Fruit fly (Drosophila melanogaster) whole organism, embryonic: Measurements from ENCODE around the gene CAH7.

ENCODE experiments used
- B-H2 ChIP-seq: fragments of 200-800 bp; sonication (Bioruptor generic); optimal IDR thresholded peaks from 2 replicates; lab custom pipeline; 2018; ENCODE audit warnings: missing biosample characterization, mild to moderate bottlenecking, missing genetic modification characterization
- BtbVII ChIP-seq: fragments of 200-800 bp; sonication (Bioruptor generic); optimal IDR thresholded peaks from 3 replicates; lab custom pipeline; 2017; ENCODE audit warnings: missing biosample characterization, mild to moderate bottlenecking, missing genetic modification characterization
- CG10274 ChIP-seq: fragments of 200-800 bp; sonication (Bioruptor generic); optimal IDR thresholded peaks from 3 replicates; lab custom pipeline; 2017; ENCODE audit warnings: missing biosample characterization, mild to moderate bottlenecking, missing genetic modification characterization
- CG10543 ChIP-seq: fragments of 200-800 bp; sonication (Bioruptor generic); optimal IDR thresholded peaks from 3 replicates; lab custom pipeline; 2017; ENCODE audit warnings: missing biosample characterization, mild to moderate bottlenecking, missing genetic modification characterization, moderate library complexity
- CG12071 ChIP-seq: fragments of 200-800 bp; sonication (Bioruptor generic); optimal IDR thresholded peaks from 3 replicates; lab custom pipeline; 2018; ENCODE audit warnings: missing biosample characterization, mild to moderate bottlenecking, missing genetic modification characterization
- CG13296 ChIP-seq: fragments of 200-800 bp; sonication (Bioruptor generic); optimal IDR thresholded peaks from 3 replicates; lab custom pipeline; 2018; ENCODE audit warnings: missing biosample characterization, mild to moderate bottlenecking, missing genetic modification characterization
- CG13894 ChIP-seq: fragments of 200-800 bp; sonication (Bioruptor generic); optimal IDR thresholded peaks from 3 replicates; lab custom pipeline; 2018; ENCODE audit warnings: missing biosample characterization, mild to moderate bottlenecking, missing genetic modification characterization, moderate library complexity
- CG15269 ChIP-seq: fragments of 200-800 bp; sonication (Bioruptor generic); optimal IDR thresholded peaks from 2 replicates; lab custom pipeline; 2018; ENCODE audit warnings: missing biosample characterization, mild to moderate bottlenecking, missing genetic modification characterization, moderate library complexity
- CG15514 ChIP-seq: fragments of 200-800 bp; sonication (Bioruptor generic); optimal IDR thresholded peaks from 3 replicates; lab custom pipeline; 2017; ENCODE audit warnings: missing biosample characterization, missing genetic modification characterization, mild to moderate bottlenecking, moderate library complexity, missing genetic modification reagents
- CG17385 ChIP-seq: fragments of 200-800 bp; sonication (Bioruptor generic); optimal IDR thresholded peaks from 3 replicates; lab custom pipeline; 2018; ENCODE audit warnings: missing biosample characterization, mild to moderate bottlenecking, missing genetic modification characterization
- CG17568 ChIP-seq: fragments of 200-800 bp; sonication (Bioruptor generic); optimal IDR thresholded peaks from 2 replicates; lab custom pipeline; 2018; ENCODE audit warnings: missing biosample characterization, mild to moderate bottlenecking, missing genetic modification characterization, moderate library complexity
- CG18599 ChIP-seq: fragments of 200-800 bp; sonication (Bioruptor generic); optimal IDR thresholded peaks from 3 replicates; lab custom pipeline; 2017; ENCODE audit warnings: missing biosample characterization, missing genetic modification characterization, mild to moderate bottlenecking, moderate library complexity, missing genetic modification reagents
- CG2199 ChIP-seq: fragments of 200-800 bp; sonication (Bioruptor generic); IDR thresholded peaks from 3 replicates; pipeline ENCODE4 v1.3.6; 2022; ENCODE audit warnings: missing biosample characterization, missing genetic modification characterization
- CG2678 ChIP-seq: fragments of 200-800 bp; sonication (Bioruptor generic); optimal IDR thresholded peaks from 3 replicates; lab custom pipeline; 2019; ENCODE audit warnings: missing biosample characterization, mild to moderate bottlenecking, missing genetic modification characterization, moderate library complexity
- CG3281 ChIP-seq: fragments of 200-800 bp; sonication (Bioruptor generic); optimal IDR thresholded peaks from 3 replicates; lab custom pipeline; 2017; ENCODE audit warnings: missing biosample characterization, mild to moderate bottlenecking, missing genetic modification characterization
- CG34376 ChIP-seq: fragments of 200-800 bp; sonication (Bioruptor generic); optimal IDR thresholded peaks from 2 replicates; lab custom pipeline; 2018; ENCODE audit warnings: missing biosample characterization, mild to moderate bottlenecking, missing genetic modification characterization
- CG42726 ChIP-seq: fragments of 200-800 bp; sonication (Bioruptor generic); IDR thresholded peaks from 2 replicates; pipeline ENCODE4 v1.3.6; 2022; ENCODE audit warnings: missing biosample characterization, missing genetic modification characterization; ENCODE audit not compliant: partially characterized antibody
- CG6765 ChIP-seq: fragments of 200-800 bp; sonication (Bioruptor generic); optimal IDR thresholded peaks from 3 replicates; lab custom pipeline; 2017; ENCODE audit warnings: missing biosample characterization, mild to moderate bottlenecking, missing genetic modification characterization
- CG8290 ChIP-seq, 3 experiments: fragments of 200-800 bp; sonication (Bioruptor generic); optimal IDR thresholded peaks; 2 replicates each; lab custom pipeline; 2016 to 2019; ENCODE audit warnings: missing biosample characterization in 3 of 3, missing genetic modification characterization in 3 of 3, mild to moderate bottlenecking in 2 of 3, moderate library complexity in 1 of 3
- CG9817 ChIP-seq: fragments of 200-800 bp; sonication (Bioruptor generic); optimal IDR thresholded peaks from 2 replicates; lab custom pipeline; 2018; ENCODE audit warnings: missing biosample characterization, mild to moderate bottlenecking, missing genetic modification characterization, moderate library complexity
- Fer1 ChIP-seq: fragments of 200-800 bp; sonication (Bioruptor generic); optimal IDR thresholded peaks from 2 replicates; lab custom pipeline; 2017; ENCODE audit warnings: missing biosample characterization, mild to moderate bottlenecking, missing genetic modification characterization
- Fer3 ChIP-seq: fragments of 200-800 bp; sonication (Bioruptor generic); optimal IDR thresholded peaks from 2 replicates; lab custom pipeline; 2018; ENCODE audit warnings: missing biosample characterization, mild to moderate bottlenecking, missing genetic modification characterization, moderate library complexity
- Hmr ChIP-seq: fragments of 200-800 bp; sonication (Bioruptor generic); optimal IDR thresholded peaks from 3 replicates; lab custom pipeline; 2017; ENCODE audit warnings: mild to moderate bottlenecking, missing biosample characterization, missing genetic modification reagents, missing genetic modification characterization
- Med ChIP-seq: fragments of 200-800 bp; sonication (Bioruptor generic); peaks from one replicate; lab custom pipeline; 2016; ENCODE audit warnings: missing biosample characterization, missing genetic modification characterization, mild to moderate bottlenecking, inconsistent platforms, moderate library complexity
- Meics ChIP-seq: fragments of 200-800 bp; sonication (Bioruptor generic); optimal IDR thresholded peaks from 2 replicates; lab custom pipeline; 2017; ENCODE audit warnings: missing biosample characterization, mild to moderate bottlenecking, missing genetic modification characterization
- PHDP ChIP-seq: fragments of 200-800 bp; sonication (Bioruptor generic); optimal IDR thresholded peaks from 3 replicates; lab custom pipeline; 2018; ENCODE audit warnings: missing biosample characterization, mild to moderate bottlenecking, missing genetic modification characterization, moderate library complexity
- Pdp1 ChIP-seq, 2 experiments: fragments of 200-800 bp; sonication (Bioruptor generic); optimal IDR thresholded peaks; 3 replicates each; lab custom pipeline; 2016; ENCODE audit warnings: missing biosample characterization in 2 of 2, missing genetic modification characterization in 2 of 2, mild to moderate bottlenecking in 1 of 2, moderate library complexity in 1 of 2
- Poxn ChIP-seq: fragments of 200-800 bp; sonication (Bioruptor generic); IDR thresholded peaks from 2 replicates; pipeline ENCODE4 v1.3.6; 2022; ENCODE audit warnings: missing biosample characterization, missing genetic modification characterization
- Sox100B ChIP-seq: fragments of 200-800 bp; sonication (Bioruptor generic); optimal IDR thresholded peaks from 3 replicates; lab custom pipeline; 2018; ENCODE audit warnings: missing biosample characterization, mild to moderate bottlenecking, missing genetic modification characterization
- aop ChIP-seq: fragments of 200-800 bp; sonication (Bioruptor generic); IDR thresholded peaks from 2 replicates; pipeline ENCODE4 v1.3.6; 2022; ENCODE audit warnings: missing biosample characterization, missing genetic modification characterization
- ci ChIP-seq: fragments of 200-800 bp; sonication (Bioruptor generic); IDR thresholded peaks from 3 replicates; pipeline ENCODE4 v1.3.6; 2022; ENCODE audit warnings: missing biosample characterization, missing genetic modification characterization
- fu2 ChIP-seq: fragments of 200-800 bp; sonication (Bioruptor generic); optimal IDR thresholded peaks from 2 replicates; lab custom pipeline; 2016; ENCODE audit warnings: missing biosample characterization, missing genetic modification characterization
- lab ChIP-seq: fragments of 200-800 bp; sonication (Bioruptor generic); optimal IDR thresholded peaks from 3 replicates; lab custom pipeline; 2017; ENCODE audit warnings: missing biosample characterization, missing genetic modification characterization, mild to moderate bottlenecking, moderate library complexity, missing genetic modification reagents
- maf-S ChIP-seq: fragments of 200-800 bp; sonication (Bioruptor generic); optimal IDR thresholded peaks from 2 replicates; lab custom pipeline; 2016; ENCODE audit warnings: missing biosample characterization, missing genetic modification characterization
- mirr ChIP-seq: fragments of 200-800 bp; sonication (Bioruptor generic); optimal IDR thresholded peaks from 3 replicates; lab custom pipeline; 2018; ENCODE audit warnings: missing biosample characterization, mild to moderate bottlenecking, missing genetic modification characterization
- odd ChIP-seq: fragments of 200-800 bp; sonication (Bioruptor generic); optimal IDR thresholded peaks from 2 replicates; lab custom pipeline; 2017; ENCODE audit warnings: missing biosample characterization, mild to moderate bottlenecking, missing genetic modification characterization
- pfk ChIP-seq: fragments of 200-800 bp; sonication (Bioruptor generic); optimal IDR thresholded peaks from 2 replicates; lab custom pipeline; 2018; ENCODE audit warnings: missing biosample characterization, mild to moderate bottlenecking, missing genetic modification characterization, moderate library complexity
- sqz ChIP-seq: fragments of 200-800 bp; sonication (Bioruptor generic); optimal IDR thresholded peaks from 3 replicates; lab custom pipeline; 2018; ENCODE audit warnings: missing biosample characterization, mild to moderate bottlenecking, missing genetic modification characterization
- tin ChIP-seq: fragments of 200-800 bp; sonication (Bioruptor generic); optimal IDR thresholded peaks from 3 replicates; lab custom pipeline; 2016; ENCODE audit warnings: missing biosample characterization, missing genetic modification characterization
- trh ChIP-seq: fragments of 200-800 bp; sonication (Bioruptor generic); optimal IDR thresholded peaks from 2 replicates; lab custom pipeline; 2016; ENCODE audit warnings: missing biosample characterization, missing genetic modification characterization
- tup ChIP-seq: fragments of 200-800 bp; sonication (Bioruptor generic); optimal IDR thresholded peaks from 2 replicates; lab custom pipeline; 2016; ENCODE audit warnings: missing biosample characterization, mild to moderate bottlenecking, missing genetic modification characterization, moderate library complexity

Gene CAH7

DNA sequence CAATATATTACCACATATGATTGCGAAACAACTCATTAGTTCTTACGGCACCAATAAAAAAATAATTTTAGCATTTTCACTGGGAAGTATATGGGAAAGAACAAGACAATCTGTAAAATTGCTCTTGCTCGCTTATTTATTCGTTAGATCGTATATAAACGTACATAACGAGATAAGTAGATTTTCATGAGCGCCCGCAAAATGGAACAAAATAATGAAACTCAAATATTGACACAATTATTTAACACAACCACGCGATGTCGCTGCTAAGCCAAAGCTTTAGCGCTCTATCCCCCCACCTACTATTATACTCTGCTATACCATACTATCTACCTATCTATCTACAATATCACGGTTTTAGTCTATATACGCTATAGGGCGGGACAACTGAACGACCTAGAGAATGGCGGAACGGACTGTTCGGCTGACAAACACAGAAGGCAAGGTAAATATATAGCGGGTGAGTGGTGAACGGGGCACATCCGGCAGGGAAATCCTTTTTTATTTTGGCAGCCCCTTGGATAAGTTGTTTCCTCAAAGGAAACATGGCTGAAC is 19.0 kb downstream of the CAH7 start:
- TF ChIP-seq CG17385 (GFP tag; lab: Kevin White, UChicago) = peak; percentile 0
- TF ChIP-seq odd (GFP tag; lab: Kevin White, UChicago) = peak; percentile 13
- peak; percentile 20 for TF ChIP-seq PHDP (tag; lab: Kevin White, UChicago)
- no peak for TF ChIP-seq fu2 (GFP tag; lab: Kevin White, UChicago)
- TF ChIP-seq lab (GFP tag; lab: Kevin White, UChicago) = peak; percentile 39
- TF ChIP-seq CG2199 (GFP tag; lab: Robert Waterston, UW) = 0 out of 3 replicates have a peak, but pooled peaks have one; percentile 8
- TF ChIP-seq CG10543 (GFP tag; lab: Kevin White, UChicago) = peak; percentile 25
- TF ChIP-seq ci = 0 out of 3 replicates have a peak, but pooled peaks have one; percentile 29
- no peak for TF ChIP-seq Poxn (GFP tag; lab: Robert Waterston, UW)
- TF ChIP-seq tin (GFP tag; lab: Kevin White, UChicago) = no peak
- TF ChIP-seq CG8290 (GFP tag; optimal IDR thresholded peaks at IDR 0.05; lab: Kevin White, UChicago) = no peak
- TF ChIP-seq CG8290 (tag; optimal IDR thresholded peaks at IDR 0.05; lab: Kevin White, UChicago) = peak in 1 of 2 experiments; percentile 22
- TF ChIP-seq CG15269 (tag; lab: Kevin White, UChicago) = peak; percentile 10
- TF ChIP-seq B-H2 (GFP tag; lab: Kevin White, UChicago) = peak; percentile 14
- TF ChIP-seq CG18599 = peak; percentile 40
- TF ChIP-seq CG42726 (GFP tag; lab: Robert Waterston, UW) = no peak
- TF ChIP-seq CG2678 (tag; lab: Kevin White, UChicago) = peak; percentile 34
- no peak for TF ChIP-seq maf-S (GFP tag; lab: Kevin White, UChicago)
- peak; percentile 49 for TF ChIP-seq CG6765 (GFP tag; lab: Kevin White, UChicago)
- peak; percentile 39 for TF ChIP-seq Meics (GFP tag; lab: Kevin White, UChicago)
- peak; percentile 91 for TF ChIP-seq CG13894 (tag; lab: Kevin White, UChicago)
- peak; percentile 1 for TF ChIP-seq CG3281 (GFP tag; lab: Kevin White, UChicago)
- TF ChIP-seq Hmr (GFP tag; lab: Kevin White, UChicago) = peak; percentile 30
- no peak for TF ChIP-seq tup
- TF ChIP-seq trh = no peak
- TF ChIP-seq CG12071 (GFP tag; lab: Kevin White, UChicago) = peak; percentile 5
- peak; percentile 28 for TF ChIP-seq pfk
- TF ChIP-seq BtbVII = peak; percentile 3
- no peak for TF ChIP-seq aop
- TF ChIP-seq Med (GFP tag; lab: Kevin White, UChicago) = peak; percentile 58
- TF ChIP-seq CG9817 (tag; lab: Kevin White, UChicago) = no peak
- peak; percentile 35 for TF ChIP-seq CG34376 (GFP tag; lab: Kevin White, UChicago)
- peak; percentile 72 for TF ChIP-seq CG13296 (GFP tag; lab: Kevin White, UChicago)
- TF ChIP-seq Fer1 (GFP tag; lab: Kevin White, UChicago) = peak; percentile 49
- TF ChIP-seq Sox100B (GFP tag; lab: Kevin White, UChicago) = peak; percentile 1
- TF ChIP-seq CG15514 (GFP tag; lab: Kevin White, UChicago) = peak; percentile 16
- no peak for TF ChIP-seq sqz (GFP tag; lab: Kevin White, UChicago)
- peak; percentile 7 for TF ChIP-seq CG10274 (GFP tag; lab: Kevin White, UChicago)
- peak; percentile 24 for TF ChIP-seq CG17568 (GFP tag; lab: Kevin White, UChicago)
- TF ChIP-seq Fer3 (tag; lab: Kevin White, UChicago) = peak; percentile 8
- TF ChIP-seq mirr (GFP tag; lab: Kevin White, UChicago) = peak; percentile 47
- TF ChIP-seq Pdp1 (GFP tag; optimal IDR thresholded peaks at IDR 0.05; lab: Kevin White, UChicago) = peak in 1 of 2 experiments; percentile 87
